Fruit fly (Drosophila melanogaster): ENCODE data around the gene CIA30.
A peak's percentile ranks its signal among the peaks of the same experiment; 100 is the strongest.

Gene CIA30

dm6 chr3R:29757226-29757625 lies 20.5 kb downstream of the CIA30 start:
- TF ChIP-seq pdm3 (GFP tag; optimal IDR thresholded peaks at IDR 0.05) (no peak), CG7368 (GFP tag; optimal IDR thresholded peaks at IDR 0.05) (no peak), Sox14 (GFP tag; optimal IDR thresholded peaks at IDR 0.05) (peak; percentile 49), CG32006 (GFP tag; optimal IDR thresholded peaks at IDR 0.05) (no peak), cyc (GFP tag; optimal IDR thresholded peaks at IDR 0.05) (no peak), CG16779 (tag; optimal IDR thresholded peaks at IDR 0.05) (peak; percentile 6), eg (GFP tag; IDR thresholded peaks at IDR 0.05) (no peak; the same call in 1 of the 3 replicates), Blimp-1 (GFP tag; optimal IDR thresholded peaks at IDR 0.05) (no peak), CG8319 (GFP tag; optimal IDR thresholded peaks at IDR 0.05) (no peak), CG9139 (GFP tag; optimal IDR thresholded peaks at IDR 0.05) (peak; percentile 72), Hr4 (GFP tag; optimal IDR thresholded peaks at IDR 0.05) (no peak), lz (GFP tag; optimal IDR thresholded peaks at IDR 0.05) (no peak), salr (GFP tag; optimal IDR thresholded peaks at IDR 0.05) (peak in 1 of 2 experiments; percentile 45), fkh (GFP tag; optimal IDR thresholded peaks at IDR 0.05) (no peak), Sox102F (GFP tag; optimal IDR thresholded peaks at IDR 0.05) (no peak), Met (GFP tag; optimal IDR thresholded peaks at IDR 0.05) (no peak), fd59A (GFP tag; optimal IDR thresholded peaks at IDR 0.05) (peak; percentile 10), Hr38 (GFP tag; optimal IDR thresholded peaks at IDR 0.05) (peak; percentile 54), net (GFP tag; optimal IDR thresholded peaks at IDR 0.05) (peak; percentile 14), CG11902 (GFP tag; optimal IDR thresholded peaks at IDR 0.05) (no peak), CG4318 (GFP tag; optimal IDR thresholded peaks at IDR 0.05) (no peak), CG3032 (tag; optimal IDR thresholded peaks at IDR 0.05) (no peak), achi (GFP tag; optimal IDR thresholded peaks at IDR 0.05) (no peak), Eip93F (GFP tag; optimal IDR thresholded peaks at IDR 0.05) (no peak), CG31627 (GFP tag; optimal IDR thresholded peaks at IDR 0.05) (no peak), vri (GFP tag; optimal IDR thresholded peaks at IDR 0.05) (no peak), CG6808 (GFP tag; optimal IDR thresholded peaks at IDR 0.05) (peak; percentile 65), Sox15 (GFP tag; optimal IDR thresholded peaks at IDR 0.05) (no peak), ss (GFP tag; optimal IDR thresholded peaks at IDR 0.05) (peak; percentile 55 to 60), OdsH (GFP tag; optimal IDR thresholded peaks at IDR 0.05) (no peak), Hr39 (GFP tag; optimal IDR thresholded peaks at IDR 0.05) (no peak), dsx (GFP tag; optimal IDR thresholded peaks at IDR 0.05; ENCODE audit: poor library complexity, severe bottlenecking) (no peak), CG11294 (GFP tag; IDR thresholded peaks at IDR 0.05) (no peak; the same call in 1 of the 2 replicates), CG1621 (tag; optimal IDR thresholded peaks at IDR 0.05) (peak; percentile 56), CG15336 (GFP tag; IDR thresholded peaks at IDR 0.05) (no peak), CG6854 (GFP tag; optimal IDR thresholded peaks at IDR 0.05) (peak; percentile 17), CG34406 (GFP tag; optimal IDR thresholded peaks at IDR 0.05) (peak; percentile 7), Ets96B (tag; optimal IDR thresholded peaks at IDR 0.05) (no peak), CG3919 (GFP tag; optimal IDR thresholded peaks at IDR 0.05) (no peak), CG8119 (GFP tag; IDR thresholded peaks at IDR 0.05) (no peak), CG6276 (GFP tag; optimal IDR thresholded peaks at IDR 0.05) (no peak), spab (GFP tag; optimal IDR thresholded peaks at IDR 0.05) (peak; percentile 39), fd85E (GFP tag; optimal IDR thresholded peaks at IDR 0.05) (no peak), CG10669 (GFP tag; optimal IDR thresholded peaks at IDR 0.05) (peak; percentile 35), Ets21C (GFP tag; optimal IDR thresholded peaks at IDR 0.05) (no peak), CG8632 (GFP tag; optimal IDR thresholded peaks at IDR 0.05) (peak; percentile 44), Eip75B (GFP tag; optimal IDR thresholded peaks at IDR 0.05) (no peak), CG6163 (GFP tag; IDR thresholded peaks at IDR 0.05) (peak; percentile 55; the same call in 2 of the 3 replicates), Smox (GFP tag; optimal IDR thresholded peaks at IDR 0.05) (no peak), dac (GFP tag; optimal IDR thresholded peaks at IDR 0.05) (no peak), CG11762 (GFP tag; optimal IDR thresholded peaks at IDR 0.05; ENCODE audit: insufficient read depth) (peak; percentile 19), Lpt (GFP tag; optimal IDR thresholded peaks at IDR 0.05) (no peak)

Measured in whole organism, prepupa.